Worm (Caenorhabditis elegans): ENCODE results near the gene R07G3.7.

DNA sequence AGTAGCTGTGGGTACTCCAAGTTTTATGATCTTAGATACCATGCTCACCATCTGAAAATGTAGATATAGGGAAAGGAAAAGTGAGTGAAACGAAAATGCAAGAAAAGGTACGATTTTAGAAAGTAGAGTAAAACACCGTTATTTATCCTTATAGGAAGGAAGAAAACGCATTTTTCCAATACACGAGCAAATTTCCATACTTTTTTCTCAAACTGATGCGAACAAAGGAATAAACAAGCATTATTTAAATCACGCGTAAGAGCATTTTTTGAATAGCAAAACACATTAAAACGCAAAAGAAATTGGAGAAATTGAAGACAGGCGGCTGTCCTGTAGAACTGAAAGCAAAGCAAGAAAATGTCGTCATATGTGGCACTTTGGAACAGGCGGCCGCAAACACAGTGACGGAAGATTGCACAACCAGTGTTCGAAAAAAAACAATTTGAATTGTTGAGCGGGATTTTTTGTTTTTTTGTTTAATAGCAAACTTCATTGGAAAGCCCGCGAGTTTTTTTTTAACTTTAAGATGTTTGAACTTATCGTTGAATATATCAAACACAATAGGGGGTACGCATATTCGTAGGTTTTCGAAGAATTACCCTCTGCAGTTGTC is 14.7 kb downstream of the R07G3.7 start, which contains the start of gene pgam-5:
- TF ChIP-seq sea-2 (GFP tag; optimal IDR thresholded peaks at IDR 0.05) (no peak), ceh-16 (tag; optimal IDR thresholded peaks at IDR 0.05) (no peak), nhr-12 (tag; optimal IDR thresholded peaks at IDR 0.05) (no peak), egl-27 (tag; optimal IDR thresholded peaks at IDR 0.05) (no peak), elt-3 (tag; optimal IDR thresholded peaks at IDR 0.05) (no peak), fkh-10 (GFP tag; optimal IDR thresholded peaks at IDR 0.05) (no peak), tbx-2 (tag; optimal IDR thresholded peaks at IDR 0.05) (no peak), fkh-2 (tag; optimal IDR thresholded peaks at IDR 0.05) (no peak), jun-1 (tag; optimal IDR thresholded peaks at IDR 0.05) (no peak)
